Worm (Caenorhabditis elegans) whole organism, L2 larva: ENCODE data around the gene C37C3.2.

ENCODE experiments used
- C34F6.9 ChIP-seq: fragments of 150-350 bp; optimal IDR thresholded peaks from 2 replicates; lab custom pipeline; 2014; ENCODE audit warnings: missing biosample characterization, missing genetic modification characterization
- ama-1 ChIP-seq: fragments of 150-350 bp; optimal IDR thresholded peaks from 2 replicates; lab custom pipeline; 2018; ENCODE audit warnings: inconsistent platforms
- elt-1 ChIP-seq: fragments of 150-350 bp; optimal IDR thresholded peaks from 2 replicates; lab custom pipeline; 2014; ENCODE audit warnings: missing biosample characterization, missing genetic modification characterization
- fos-1 ChIP-seq: fragments of 150-350 bp; optimal IDR thresholded peaks from 2 replicates; lab custom pipeline; 2014; ENCODE audit warnings: missing biosample characterization, missing genetic modification characterization
- nhr-10 ChIP-seq: sonication (generic microtip); optimal IDR thresholded peaks from 2 replicates; lab custom pipeline; 2017; ENCODE audit warnings: missing biosample characterization, missing genetic modification characterization
- peb-1 ChIP-seq: fragments of 150-350 bp; optimal IDR thresholded peaks from 2 replicates; lab custom pipeline; 2014; ENCODE audit warnings: missing biosample characterization, missing genetic modification characterization
- skn-1 ChIP-seq: sonication (generic microtip); optimal IDR thresholded peaks from 2 replicates; lab custom pipeline; 2017; ENCODE audit warnings: missing biosample characterization, missing genetic modification characterization
- sma-3 ChIP-seq: sonication (generic microtip); optimal IDR thresholded peaks from 2 replicates; lab custom pipeline; 2016; ENCODE audit warnings: missing genetic modification reagents, missing genetic modification characterization, missing compliant biosample characterization
- zag-1 ChIP-seq: fragments of 150-350 bp; optimal IDR thresholded peaks from 2 replicates; lab custom pipeline; 2014; ENCODE audit warnings: missing biosample characterization, missing genetic modification characterization

ce11 chrV:7810591-7810990, 45.2 kb upstream of the C37C3.2 start:
- no peak for TF ChIP-seq nhr-10 (tag; lab: Kevin White, UChicago)
- TF ChIP-seq ama-1 (lab: Kevin White, UChicago): no peak
- TF ChIP-seq peb-1 (tag; lab: Kevin White, UChicago): no peak
- TF ChIP-seq elt-1 (tag; lab: Kevin White, UChicago): no peak
- no peak for TF ChIP-seq zag-1 (tag; lab: Kevin White, UChicago)
- no peak for TF ChIP-seq skn-1 (tag; lab: Kevin White, UChicago)
- no peak for TF ChIP-seq fos-1 (tag; lab: Kevin White, UChicago)
- no peak for TF ChIP-seq sma-3 (GFP tag; lab: Kevin White, UChicago)
- no peak for TF ChIP-seq C34F6.9 (tag; lab: Kevin White, UChicago)
